Fruit fly (Drosophila melanogaster) whole organism: ENCODE results near the gene CG13484.

Experiments
- CG8478 ChIP-seq: fragments of >200 bp; optimal IDR thresholded peaks from 2 replicates; lab custom pipeline; 2018; ENCODE audit warnings: inconsistent platforms
- Dll ChIP-seq: fragments of >200 bp; optimal IDR thresholded peaks from 2 replicates; lab custom pipeline; 2017
- EcR ChIP-seq, 2 experiments: fragments of >200 bp; optimal IDR thresholded peaks; 2 replicates each; lab custom pipeline; 2017; ENCODE audit warnings: missing biosample characterization in 2 of 2, missing genetic modification characterization in 2 of 2, missing genetic modification reagents in 2 of 2
- pan ChIP-seq: fragments of >200 bp; optimal IDR thresholded peaks from 2 replicates; lab custom pipeline; 2017
- psq ChIP-seq: fragments of >200 bp; optimal IDR thresholded peaks from 2 replicates; lab custom pipeline; 2017
- usp ChIP-seq: fragments of >200 bp; optimal IDR thresholded peaks from 2 replicates; lab custom pipeline; 2017; ENCODE audit warnings: missing biosample characterization, missing genetic modification characterization, mixed read lengths

The CG13484 gene

dm6 chr3L:14005627-14006287 is 47.1 kb downstream of the CG13484 start:
- TF ChIP-seq psq (lab: Kevin White, UChicago) (no peak), EcR (GFP tag; optimal IDR thresholded peaks at IDR 0.05; lab: Kevin White, UChicago) (no peak), Dll (no peak), pan (lab: Kevin White, UChicago) (no peak), usp (GFP tag; lab: Kevin White, UChicago) (no peak)

- peak; percentile 39 for TF ChIP-seq CG8478
- no peak for TF ChIP-seq pan (lab: Kevin White, UChicago)
These were observed 47.9 kb downstream of the CG13484 start for dm6 chr3L:14004963-14005458.

- TF ChIP-seq psq (lab: Kevin White, UChicago) = peak; percentile 78
- no peak for TF ChIP-seq Dll
- TF ChIP-seq usp (GFP tag; lab: Kevin White, UChicago) = no peak
- no peak for TF ChIP-seq pan (lab: Kevin White, UChicago)
These were observed 48.9 kb downstream of the CG13484 start for dm6 chr3L:14004041-14004407.

dm6 chr3L:14003297-14004040 is 49.4 kb downstream of the CG13484 start:
- TF ChIP-seq Dll = no peak
- TF ChIP-seq EcR (GFP tag; optimal IDR thresholded peaks at IDR 0.05; lab: Kevin White, UChicago) = no peak
- no peak for TF ChIP-seq usp (GFP tag; lab: Kevin White, UChicago)
- no peak for TF ChIP-seq psq (lab: Kevin White, UChicago)
- TF ChIP-seq CG8478 = no peak
- no peak for TF ChIP-seq pan (lab: Kevin White, UChicago)

- TF ChIP-seq CG8478 = peak; percentile 87
- peak; percentile 43 for TF ChIP-seq psq (lab: Kevin White, UChicago)
- TF ChIP-seq pan (lab: Kevin White, UChicago) = no peak
These were observed 50.2 kb downstream of the CG13484 start for dm6 chr3L:14002524-14003135.
